Fruit fly (Drosophila melanogaster) whole organism, embryonic: Measurements from ENCODE around the gene SkpA.

Experiments used
- Adf1 ChIP-seq: fragments of 200-800 bp; sonication (Bioruptor generic); IDR thresholded peaks from 2 replicates; pipeline ENCODE4 v1.3.6; 2022; ENCODE audit warnings: missing biosample characterization, missing genetic modification characterization
- Atf3 ChIP-seq: fragments of 200-800 bp; sonication (Bioruptor generic); optimal IDR thresholded peaks from 3 replicates; lab custom pipeline; 2016; ENCODE audit warnings: missing biosample characterization, missing genetic modification characterization
- B-H2 ChIP-seq: fragments of 200-800 bp; sonication (Bioruptor generic); optimal IDR thresholded peaks from 2 replicates; lab custom pipeline; 2018; ENCODE audit warnings: missing biosample characterization, mild to moderate bottlenecking, missing genetic modification characterization
- CG10321 ChIP-seq: fragments of 200-800 bp; sonication (Bioruptor generic); IDR thresholded peaks from 2 replicates; pipeline ENCODE4 v1.3.6; 2022; ENCODE audit warnings: missing biosample characterization, missing genetic modification characterization
- CG10543 ChIP-seq: fragments of 200-800 bp; sonication (Bioruptor generic); optimal IDR thresholded peaks from 3 replicates; lab custom pipeline; 2017; ENCODE audit warnings: missing biosample characterization, mild to moderate bottlenecking, missing genetic modification characterization, moderate library complexity
- CG12104 ChIP-seq: fragments of 200-800 bp; sonication (Bioruptor generic); optimal IDR thresholded peaks from 3 replicates; lab custom pipeline; 2016; ENCODE audit warnings: missing biosample characterization, missing genetic modification characterization
- CG12744 ChIP-seq: fragments of 200-800 bp; sonication (Bioruptor generic); optimal IDR thresholded peaks from 2 replicates; lab custom pipeline; 2016; ENCODE audit warnings: missing biosample characterization, missing genetic modification characterization
- CG12769 ChIP-seq: fragments of 200-800 bp; sonication (Bioruptor generic); optimal IDR thresholded peaks from 2 replicates; lab custom pipeline; 2019; ENCODE audit warnings: missing biosample characterization, mild to moderate bottlenecking, missing genetic modification characterization, moderate library complexity
- CG14860 ChIP-seq: fragments of 200-800 bp; sonication (Bioruptor generic); IDR thresholded peaks from 3 replicates; pipeline ENCODE4 v1.3.6; 2022; ENCODE audit warnings: missing biosample characterization, missing genetic modification characterization; ENCODE audit not compliant: partially characterized antibody
- CG15269 ChIP-seq: fragments of 200-800 bp; sonication (Bioruptor generic); optimal IDR thresholded peaks from 2 replicates; lab custom pipeline; 2018; ENCODE audit warnings: missing biosample characterization, mild to moderate bottlenecking, missing genetic modification characterization, moderate library complexity
- CG15479 ChIP-seq: fragments of 200-800 bp; sonication (Bioruptor generic); optimal IDR thresholded peaks from 3 replicates; lab custom pipeline; 2019; ENCODE audit warnings: missing biosample characterization, mild to moderate bottlenecking, missing genetic modification characterization, moderate library complexity
- CG16813 ChIP-seq: fragments of 200-800 bp; sonication (Bioruptor generic); IDR thresholded peaks from 3 replicates; pipeline ENCODE4 v1.3.6; 2022; ENCODE audit warnings: missing biosample characterization, missing genetic modification characterization; ENCODE audit not compliant: partially characterized antibody
- CG17186 ChIP-seq: fragments of 200-800 bp; sonication (Bioruptor generic); optimal IDR thresholded peaks from 3 replicates; lab custom pipeline; 2017; ENCODE audit warnings: missing biosample characterization, missing genetic modification reagents, missing genetic modification characterization
- CG17328 ChIP-seq: fragments of 200-800 bp; sonication (Bioruptor generic); IDR thresholded peaks from 2 replicates; pipeline ENCODE4 v1.3.6; 2022; ENCODE audit warnings: missing biosample characterization, missing genetic modification characterization
- CG17361 ChIP-seq: fragments of 200-800 bp; sonication (Bioruptor generic); IDR thresholded peaks from 3 replicates; pipeline ENCODE4 v1.3.6; 2022; ENCODE audit warnings: missing biosample characterization, missing genetic modification characterization
- CG17385 ChIP-seq: fragments of 200-800 bp; sonication (Bioruptor generic); optimal IDR thresholded peaks from 3 replicates; lab custom pipeline; 2018; ENCODE audit warnings: missing biosample characterization, mild to moderate bottlenecking, missing genetic modification characterization
- CG1832 ChIP-seq: fragments of 200-800 bp; sonication (Bioruptor generic); optimal IDR thresholded peaks from 2 replicates; lab custom pipeline; 2017; ENCODE audit warnings: missing biosample characterization, mild to moderate bottlenecking, missing genetic modification characterization, inconsistent platforms
- CG2875 ChIP-seq: fragments of 200-800 bp; sonication (Bioruptor generic); optimal IDR thresholded peaks from 2 replicates; lab custom pipeline; 2017; ENCODE audit warnings: missing biosample characterization, mild to moderate bottlenecking, missing genetic modification characterization, missing genetic modification reagents
- CG34224 ChIP-seq: fragments of 200-800 bp; sonication (Bioruptor generic); IDR thresholded peaks from 3 replicates; pipeline ENCODE4 v1.3.6; 2022; ENCODE audit warnings: missing biosample characterization, missing genetic modification characterization; ENCODE audit not compliant: partially characterized antibody
- CG34376 ChIP-seq: fragments of 200-800 bp; sonication (Bioruptor generic); optimal IDR thresholded peaks from 2 replicates; lab custom pipeline; 2018; ENCODE audit warnings: missing biosample characterization, mild to moderate bottlenecking, missing genetic modification characterization
- CG3838 ChIP-seq: fragments of 200-800 bp; sonication (Bioruptor generic); optimal IDR thresholded peaks from 3 replicates; lab custom pipeline; 2016; ENCODE audit warnings: missing biosample characterization, missing genetic modification characterization
- CG42726 ChIP-seq: fragments of 200-800 bp; sonication (Bioruptor generic); IDR thresholded peaks from 2 replicates; pipeline ENCODE4 v1.3.6; 2022; ENCODE audit warnings: missing biosample characterization, missing genetic modification characterization; ENCODE audit not compliant: partially characterized antibody
- CG4282 ChIP-seq: fragments of 200-800 bp; sonication (Bioruptor generic); optimal IDR thresholded peaks from 2 replicates; lab custom pipeline; 2016; ENCODE audit warnings: missing biosample characterization, missing genetic modification characterization
- CTCF ChIP-seq: fragments of 200-800 bp; sonication (Bioruptor generic); optimal IDR thresholded peaks from 2 replicates; lab custom pipeline; 2017; ENCODE audit warnings: missing biosample characterization, mild to moderate bottlenecking, missing genetic modification characterization, moderate library complexity
- Dll ChIP-seq: fragments of 200-800 bp; sonication (Bioruptor generic); IDR thresholded peaks from 4 replicates; pipeline ENCODE4 v1.3.6; 2022; ENCODE audit warnings: missing biosample characterization, missing genetic modification characterization; ENCODE audit not compliant: partially characterized antibody
- Lpt ChIP-seq: fragments of >200 bp; optimal IDR thresholded peaks from 2 replicates; lab custom pipeline; 2018; ENCODE audit warnings: missing biosample characterization, missing genetic modification characterization
- Med ChIP-seq: fragments of 200-800 bp; sonication (Bioruptor generic); peaks from one replicate; lab custom pipeline; 2016; ENCODE audit warnings: missing biosample characterization, missing genetic modification characterization, mild to moderate bottlenecking, inconsistent platforms, moderate library complexity
- Nf-YC ChIP-seq: fragments of 200-800 bp; optimal IDR thresholded peaks from 3 replicates; lab custom pipeline; 2019; ENCODE audit warnings: missing biosample characterization, mild to moderate bottlenecking, missing genetic modification characterization, moderate library complexity
- Usf ChIP-seq: fragments of 200-800 bp; sonication (Bioruptor generic); optimal IDR thresholded peaks from 2 replicates; lab custom pipeline; 2017; ENCODE audit warnings: missing genotype, missing biosample characterization, missing genetic modification characterization
- Xrp1 ChIP-seq: fragments of 200-800 bp; sonication (Bioruptor generic); IDR thresholded peaks from 2 replicates; pipeline ENCODE4 v1.3.6; 2022; ENCODE audit warnings: missing biosample characterization, missing genetic modification characterization
- YL-1 ChIP-seq: fragments of 200-800 bp; sonication (Bioruptor generic); optimal IDR thresholded peaks from 3 replicates; lab custom pipeline; 2017; ENCODE audit warnings: missing biosample characterization, mild to moderate bottlenecking, missing genetic modification characterization
- ab ChIP-seq: fragments of 200-800 bp; sonication (Bioruptor generic); optimal IDR thresholded peaks from 2 replicates; lab custom pipeline; 2016; ENCODE audit warnings: missing biosample characterization, missing genetic modification characterization
- ac ChIP-seq: fragments of 200-800 bp; sonication (Bioruptor generic); optimal IDR thresholded peaks from 3 replicates; lab custom pipeline; 2017; ENCODE audit warnings: missing biosample characterization, mild to moderate bottlenecking, missing genetic modification characterization
- btn ChIP-seq: fragments of 200-800 bp; sonication (Bioruptor generic); optimal IDR thresholded peaks from 2 replicates; lab custom pipeline; 2016; ENCODE audit warnings: missing biosample characterization, missing genetic modification characterization
- cwo ChIP-seq: fragments of 200-800 bp; sonication (Bioruptor generic); optimal IDR thresholded peaks from 3 replicates; lab custom pipeline; 2017; ENCODE audit warnings: missing biosample characterization, missing genetic modification characterization, mild to moderate bottlenecking, moderate library complexity, missing genetic modification reagents
- fd64A ChIP-seq: fragments of 200-800 bp; sonication (Bioruptor generic); optimal IDR thresholded peaks from 3 replicates; lab custom pipeline; 2018; ENCODE audit warnings: missing biosample characterization, mild to moderate bottlenecking, missing genetic modification characterization
- gce ChIP-seq: fragments of 200-800 bp; sonication (Bioruptor generic); IDR thresholded peaks from 3 replicates; pipeline ENCODE4 v1.3.6; 2022; ENCODE audit warnings: missing biosample characterization, missing genetic modification characterization
- ham ChIP-seq: fragments of 200-800 bp; sonication (Bioruptor generic); IDR thresholded peaks from 2 replicates; pipeline ENCODE4 v1.3.6; 2022; ENCODE audit warnings: missing biosample characterization, missing genetic modification characterization
- jigr1 ChIP-seq: fragments of 200-800 bp; sonication (Bioruptor generic); IDR thresholded peaks from 3 replicates; pipeline ENCODE4 v1.3.6; 2022; ENCODE audit warnings: missing biosample characterization, missing genetic modification characterization
- maf-S ChIP-seq: fragments of 200-800 bp; sonication (Bioruptor generic); optimal IDR thresholded peaks from 2 replicates; lab custom pipeline; 2016; ENCODE audit warnings: missing biosample characterization, missing genetic modification characterization
- pnt ChIP-seq: fragments of 200-800 bp; sonication (Bioruptor generic); optimal IDR thresholded peaks from 3 replicates; lab custom pipeline; 2016; ENCODE audit warnings: missing biosample characterization, missing genetic modification characterization
- prd ChIP-seq, 3 experiments: fragments of >200 bp in 2 of 3; fragments of 200-800 bp in 1 of 3; sonication (Bioruptor generic) in 1 of 3; optimal IDR thresholded peaks in 2 of 3; IDR thresholded peaks in 1 of 3; 2 replicates in 2 of 3; 3 replicates in 1 of 3; pipeline versions ENCODE4 v1.3.6 to Lab custom; 2017 to 2022; ENCODE audit warnings: missing biosample characterization in 1 of 3, missing genetic modification characterization in 1 of 3
- pros ChIP-seq: fragments of 200-800 bp; sonication (Bioruptor generic); optimal IDR thresholded peaks from 3 replicates; lab custom pipeline; 2019; ENCODE audit warnings: missing biosample characterization, mild to moderate bottlenecking, missing genetic modification characterization, moderate library complexity
- sr ChIP-seq: fragments of 200-800 bp; sonication (Bioruptor generic); IDR thresholded peaks from 3 replicates; pipeline ENCODE4 v1.3.6; 2022; ENCODE audit warnings: missing biosample characterization, missing genetic modification characterization
- twi ChIP-seq: fragments of 200-800 bp; optimal IDR thresholded peaks from 2 replicates; lab custom pipeline; 2019; ENCODE audit warnings: missing biosample characterization, mild to moderate bottlenecking, missing genetic modification characterization, moderate library complexity

SkpA gene

dm6 chrX:636606-637530 lies 19.0 kb upstream of the SkpA start (continued):
- TF ChIP-seq Dll (GFP tag; lab: Robert Waterston, UW) (0 out of 4 replicates have a peak, but pooled peaks have one; percentile 22), Lpt (GFP tag; lab: Kevin White, UChicago) (no peak), sr (GFP tag; lab: Robert Waterston, UW) (peak; percentile 76; the same call in 2 of the 3 replicates), Atf3 (GFP tag; lab: Kevin White, UChicago) (no peak), pnt (no peak), twi (tag; lab: Kevin White, UChicago) (peak; percentile 36), CG2875 (GFP tag; lab: Kevin White, UChicago) (no peak), CG14860 (no peak), Adf1 (GFP tag; lab: Robert Waterston, UW) (peak; percentile 39; the same call in 1 of the 2 replicates), CG12744 (no peak), CG4282 (GFP tag; lab: Kevin White, UChicago) (no peak), CG10543 (GFP tag; lab: Kevin White, UChicago) (peak; percentile 47), jigr1 (GFP tag; lab: Robert Waterston, UW) (no peak), CG15269 (tag; lab: Kevin White, UChicago) (no peak), ab (no peak), maf-S (GFP tag; lab: Kevin White, UChicago) (no peak), Nf-YC (peak; percentile 59), pros (peak; percentile 33), CTCF (GFP tag; lab: Kevin White, UChicago) (peak; percentile 4), CG17328 (no peak), gce (GFP tag; lab: Robert Waterston, UW) (no peak), fd64A (GFP tag; lab: Kevin White, UChicago) (no peak), Med (GFP tag; lab: Kevin White, UChicago) (peak; percentile 75), CG15479 (GFP tag; lab: Kevin White, UChicago) (peak; percentile 63), CG17186 (GFP tag; lab: Kevin White, UChicago) (no peak), CG17385 (GFP tag; lab: Kevin White, UChicago) (no peak), CG16813 (GFP tag; lab: Robert Waterston, UW) (0 out of 3 replicates have a peak, but pooled peaks have one; percentile 8), ac (GFP tag; lab: Kevin White, UChicago) (no peak), CG12769 (peak; percentile 40), cwo (GFP tag; lab: Kevin White, UChicago) (peak; percentile 66), B-H2 (GFP tag; lab: Kevin White, UChicago) (no peak), Xrp1 (GFP tag; lab: Robert Waterston, UW) (0 out of 2 replicates have a peak, but pooled peaks have one; percentile 7), CG10321 (GFP tag; lab: Robert Waterston, UW) (peak; percentile 79), CG3838 (GFP tag; lab: Kevin White, UChicago) (no peak), CG42726 (GFP tag; lab: Robert Waterston, UW) (no peak), btn (GFP tag; lab: Kevin White, UChicago) (no peak), CG17361 (GFP tag; lab: Robert Waterston, UW) (no peak), ham (GFP tag; lab: Robert Waterston, UW) (no peak), Usf (no peak), CG12104 (GFP tag; lab: Kevin White, UChicago) (no peak), CG34376 (GFP tag; lab: Kevin White, UChicago) (peak; percentile 27), CG34224 (GFP tag; lab: Robert Waterston, UW) (0 out of 3 replicates have a peak, but pooled peaks have one; percentile 11), CG1832 (peak; percentile 53), YL-1 (peak; percentile 22), prd (optimal IDR thresholded peaks at IDR 0.05; lab: Kevin White, UChicago) (no peak), prd (GFP tag; IDR thresholded peaks at IDR 0.05; lab: Robert Waterston, UW) (no peak)
